Fruit fly (Drosophila melanogaster): ENCODE measurements around the gene CG32485.

CG32485 gene

DNA sequence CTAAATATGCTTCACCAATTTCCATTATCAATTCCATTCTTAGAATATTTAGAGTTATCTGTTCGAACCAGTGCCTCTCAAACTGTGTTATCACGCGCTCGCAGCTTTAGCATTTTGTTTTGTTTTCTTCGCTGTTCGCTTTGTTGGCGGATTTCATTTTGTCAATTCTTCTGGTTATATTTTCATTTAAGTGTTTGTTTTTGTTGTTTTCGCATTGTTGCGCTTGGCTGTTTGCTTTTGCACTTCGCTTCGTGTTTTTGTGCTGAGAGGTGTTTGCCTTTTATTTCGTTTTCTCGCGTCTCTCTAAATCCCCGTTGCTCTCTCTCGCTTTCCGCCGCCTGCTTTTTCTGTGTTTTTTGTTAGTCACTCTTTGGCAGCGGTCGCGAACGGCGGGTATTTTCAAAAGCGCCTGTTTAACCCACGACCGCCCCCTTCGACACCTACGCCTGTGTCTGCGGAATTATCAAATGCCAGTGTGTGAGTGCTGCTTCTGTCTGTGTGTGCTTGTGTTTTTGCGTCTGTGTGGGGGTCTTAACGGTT is 27.5 kb downstream of the CG32485 start:
- TF ChIP-seq psq (GFP tag; optimal IDR thresholded peaks at IDR 0.05): peak; percentile 63
- no peak for TF ChIP-seq Hr39 (optimal IDR thresholded peaks at IDR 0.05)
- TF ChIP-seq CG34422 (GFP tag; IDR thresholded peaks at IDR 0.05): peak; percentile 40; the same call in 1 of the 3 replicates
- TF ChIP-seq CG32532 (GFP tag; IDR thresholded peaks at IDR 0.05): peak; percentile 69
- TF ChIP-seq chn (GFP tag; optimal IDR thresholded peaks at IDR 0.05): peak; percentile 35
- peak; percentile 75 for TF ChIP-seq CG17568 (GFP tag; optimal IDR thresholded peaks at IDR 0.05)
- no peak for TF ChIP-seq CTCF (GFP tag; optimal IDR thresholded peaks at IDR 0.05)
- no peak for TF ChIP-seq Dad (GFP tag; optimal IDR thresholded peaks at IDR 0.05)
- no peak for TF ChIP-seq esg (GFP tag; conservative IDR thresholded peaks at IDR 0.05)
- TF ChIP-seq CG8924 (tag; optimal IDR thresholded peaks at IDR 0.05): no peak
- TF ChIP-seq tin (GFP tag; optimal IDR thresholded peaks at IDR 0.05): no peak
- no peak for TF ChIP-seq D19B (GFP tag; optimal IDR thresholded peaks at IDR 0.05)
- TF ChIP-seq B-H1 (GFP tag; IDR thresholded peaks at IDR 0.05): no peak
- TF ChIP-seq dysf (GFP tag; IDR thresholded peaks at IDR 0.05): peak; percentile 54; the same call in 1 of the 3 replicates
- peak; percentile 52; the same call in 2 of the 3 replicates for TF ChIP-seq CG11695 (GFP tag; IDR thresholded peaks at IDR 0.05)
- TF ChIP-seq CG14441 (GFP tag; IDR thresholded peaks at IDR 0.05): no peak
- TF ChIP-seq CG7372 (GFP tag; IDR thresholded peaks at IDR 0.05): no peak
- TF ChIP-seq CG4854 (GFP tag; optimal IDR thresholded peaks at IDR 0.05): no peak
- no peak for TF ChIP-seq MBD-R2 (GFP tag; IDR thresholded peaks at IDR 0.05)
- peak; percentile 23 for TF ChIP-seq CG13624 (GFP tag; optimal IDR thresholded peaks at IDR 0.05)
- TF ChIP-seq sob (GFP tag; IDR thresholded peaks at IDR 0.05): peak; percentile 58; the same call in 1 of the 2 replicates
- TF ChIP-seq Sry-β (GFP tag; optimal IDR thresholded peaks at IDR 0.05): no peak
- TF ChIP-seq slp2 (GFP tag; optimal IDR thresholded peaks at IDR 0.05): peak; percentile 31
- no peak for TF ChIP-seq pum (GFP tag; optimal IDR thresholded peaks at IDR 0.05)
- no peak for TF ChIP-seq Six4 (GFP tag; optimal IDR thresholded peaks at IDR 0.05)
- TF ChIP-seq aop (GFP tag; IDR thresholded peaks at IDR 0.05): no peak
- TF ChIP-seq bbx (GFP tag; IDR thresholded peaks at IDR 0.05; ENCODE audit: partially characterized antibody): no peak
- TF ChIP-seq CG8944 (GFP tag; optimal IDR thresholded peaks at IDR 0.05): no peak
- no peak for TF ChIP-seq CG1529 (GFP tag; optimal IDR thresholded peaks at IDR 0.05)
- peak; percentile 55 for TF ChIP-seq Antp (GFP tag; optimal IDR thresholded peaks at IDR 0.05)
- no peak for TF ChIP-seq Oli (tag; optimal IDR thresholded peaks at IDR 0.05)
- TF ChIP-seq CG4328 (GFP tag; optimal IDR thresholded peaks at IDR 0.05): peak; percentile 10
- no peak for TF ChIP-seq CG8089 (GFP tag; optimal IDR thresholded peaks at IDR 0.05)
- TF ChIP-seq insv (GFP tag; optimal IDR thresholded peaks at IDR 0.05): no peak
- TF ChIP-seq Pdp1 (GFP tag; optimal IDR thresholded peaks at IDR 0.05): peak; percentile 20 to 42
- peak; percentile 35 for TF ChIP-seq bigmax (GFP tag; optimal IDR thresholded peaks at IDR 0.05)
- peak; percentile 16 for TF ChIP-seq dmrt99B (tag; optimal IDR thresholded peaks at IDR 0.05)
- TF ChIP-seq CG8765 (GFP tag; IDR thresholded peaks at IDR 0.05): no peak
- no peak for TF ChIP-seq CG2875 (GFP tag; optimal IDR thresholded peaks at IDR 0.05)
- TF ChIP-seq abd-A (tag; optimal IDR thresholded peaks at IDR 0.05): peak; percentile 90
- peak; percentile 59 for TF ChIP-seq CG2120 (GFP tag; optimal IDR thresholded peaks at IDR 0.05)
- no peak for TF ChIP-seq CG2116 (GFP tag; optimal IDR thresholded peaks at IDR 0.05)
- peak; percentile 15 for TF ChIP-seq odd (GFP tag; optimal IDR thresholded peaks at IDR 0.05)
- TF ChIP-seq CG7928 (GFP tag; optimal IDR thresholded peaks at IDR 0.05): no peak
- peak; percentile 48 for TF ChIP-seq Asciz (GFP tag; optimal IDR thresholded peaks at IDR 0.05)
- peak; percentile 39 for TF ChIP-seq org-1 (GFP tag; optimal IDR thresholded peaks at IDR 0.05)
- no peak for TF ChIP-seq CG3838 (GFP tag; optimal IDR thresholded peaks at IDR 0.05)
- TF ChIP-seq zen (tag; optimal IDR thresholded peaks at IDR 0.05): no peak
- peak; percentile 22 for TF ChIP-seq ems (GFP tag; optimal IDR thresholded peaks at IDR 0.05)
- peak; percentile 61; the same call in 1 of the 3 replicates for TF ChIP-seq Dbx (GFP tag; IDR thresholded peaks at IDR 0.05)
- no peak for TF ChIP-seq emc (GFP tag; optimal IDR thresholded peaks at IDR 0.05)
- TF ChIP-seq bcd (GFP tag; optimal IDR thresholded peaks at IDR 0.05): no peak

Data from whole organism, embryonic.